Worm (Caenorhabditis elegans) whole organism, L1 larva: ENCODE results near the gene vab-7.
A peak's percentile ranks its signal among the peaks of the same experiment; 100 is the strongest.

Experiments used
- Y116A8C.19 ChIP-seq: sonication (generic microtip); optimal IDR thresholded peaks from 2 replicates; lab custom pipeline; 2016; ENCODE audit warnings: missing compliant biosample characterization, missing genetic modification characterization, borderline replicate concordance
- alr-1 ChIP-seq: fragments of 200-800 bp; sonication (Bioruptor generic); optimal IDR thresholded peaks from 2 replicates; lab custom pipeline; 2018; ENCODE audit warnings: borderline replicate concordance, mild to moderate bottlenecking, missing genetic modification characterization, missing compliant biosample characterization
- blmp-1 ChIP-seq: fragments of 150-350 bp; optimal IDR thresholded peaks from 2 replicates; lab custom pipeline; 2014; ENCODE audit warnings: missing biosample characterization, missing genetic modification characterization
- ceh-63 ChIP-seq: fragments of 200-800 bp; sonication (Bioruptor generic); optimal IDR thresholded peaks from 2 replicates; lab custom pipeline; 2018; ENCODE audit warnings: mild to moderate bottlenecking, missing genetic modification characterization, missing compliant biosample characterization
- ceh-90 ChIP-seq: sonication (generic microtip); optimal IDR thresholded peaks from 2 replicates; lab custom pipeline; 2016; ENCODE audit warnings: missing genetic modification characterization, missing compliant biosample characterization
- dpl-1 ChIP-seq, 3 experiments: fragments of 150-350 bp in 2 of 3; sonication (generic microtip) in 1 of 3; optimal IDR thresholded peaks; 2 replicates each; lab custom pipeline; 2014 to 2017; ENCODE audit warnings: missing biosample characterization in 3 of 3, missing genetic modification characterization in 3 of 3, missing genetic modification reagents in 3 of 3
- dsc-1 ChIP-seq: sonication (generic microtip); optimal IDR thresholded peaks from 2 replicates; lab custom pipeline; 2016; ENCODE audit warnings: mild to moderate bottlenecking, missing genetic modification characterization, missing compliant biosample characterization
- efl-1 ChIP-seq, 4 experiments: fragments of 150-350 bp; optimal IDR thresholded peaks in 3 of 4; peaks in 1 of 4; 1 replicate in 1 of 4; 2 replicates in 3 of 4; lab custom pipeline; 2014; ENCODE audit warnings: missing biosample characterization in 2 of 4, missing genetic modification characterization in 2 of 4, missing genetic modification reagents in 2 of 4
- efl-3 ChIP-seq: fragments of 200-800 bp; sonication (Bioruptor generic); optimal IDR thresholded peaks from 2 replicates; lab custom pipeline; 2018; ENCODE audit warnings: mild to moderate bottlenecking, missing genetic modification characterization, missing compliant biosample characterization
- egl-27 ChIP-seq, 2 experiments: fragments of 150-350 bp in 1 of 2; sonication (generic microtip); optimal IDR thresholded peaks; 3 replicates each; lab custom pipeline; 2017 to 2018; ENCODE audit warnings: missing biosample characterization in 2 of 2, missing genetic modification characterization in 2 of 2, missing genetic modification reagents in 2 of 2
- elt-3 ChIP-seq, 6 experiments: fragments of 150-350 bp in 1 of 6; sonication (generic microtip); optimal IDR thresholded peaks; 2 replicates each; lab custom pipeline; 2017 to 2018; ENCODE audit warnings: missing biosample characterization in 6 of 6, missing genetic modification characterization in 6 of 6, inconsistent platforms in 1 of 6
- ets-5 ChIP-seq: fragments of 200-800 bp; sonication (Bioruptor generic); IDR thresholded peaks from 2 replicates; pipeline ENCODE4 v1.3.6; 2022; ENCODE audit warnings: missing genetic modification characterization, missing compliant biosample characterization
- fkh-10 ChIP-seq: sonication (generic microtip); optimal IDR thresholded peaks from 2 replicates; lab custom pipeline; 2017; ENCODE audit warnings: missing biosample characterization, missing genetic modification reagents, missing genetic modification characterization
- fkh-4 ChIP-seq: sonication (generic microtip); optimal IDR thresholded peaks from 2 replicates; lab custom pipeline; 2016; ENCODE audit warnings: missing compliant biosample characterization, missing genetic modification characterization, borderline replicate concordance
- lin-13 ChIP-seq: fragments of 150-350 bp; optimal IDR thresholded peaks from 2 replicates; lab custom pipeline; 2014; ENCODE audit warnings: missing biosample characterization, missing genetic modification reagents, missing genetic modification characterization
- lir-3 ChIP-seq: sonication (generic microtip); optimal IDR thresholded peaks from 2 replicates; lab custom pipeline; 2016; ENCODE audit warnings: mild to moderate bottlenecking, missing genetic modification characterization, moderate library complexity, missing compliant biosample characterization; ENCODE audit not compliant: poor library complexity
- lsy-2 ChIP-seq, 2 experiments: fragments of 150-350 bp; optimal IDR thresholded peaks; 2 replicates each; lab custom pipeline; 2014; ENCODE audit warnings: missing biosample characterization in 2 of 2, missing genetic modification characterization in 2 of 2
- mep-1 ChIP-seq: fragments of 150-350 bp; optimal IDR thresholded peaks from 2 replicates; lab custom pipeline; 2014; ENCODE audit warnings: missing biosample characterization, missing genetic modification characterization
- nhr-11 ChIP-seq: fragments of 150-350 bp; optimal IDR thresholded peaks from 2 replicates; lab custom pipeline; 2014; ENCODE audit warnings: missing biosample characterization, missing genetic modification characterization
- nhr-20 ChIP-seq: sonication (generic microtip); optimal IDR thresholded peaks from 2 replicates; lab custom pipeline; 2016; ENCODE audit warnings: mild to moderate bottlenecking, missing genetic modification characterization, missing compliant biosample characterization
- nhr-28 ChIP-seq: fragments of 150-350 bp; optimal IDR thresholded peaks from 2 replicates; lab custom pipeline; 2014; ENCODE audit warnings: missing biosample characterization, missing genetic modification characterization
- nhr-71 ChIP-seq: sonication (generic microtip); optimal IDR thresholded peaks from 2 replicates; lab custom pipeline; 2016; ENCODE audit warnings: mild to moderate bottlenecking, missing genetic modification characterization, moderate library complexity, missing compliant biosample characterization
- nhr-76 ChIP-seq: sonication (generic microtip); optimal IDR thresholded peaks from 2 replicates; lab custom pipeline; 2017; ENCODE audit warnings: missing biosample characterization, missing genetic modification characterization
- snu-23 ChIP-seq: sonication (generic microtip); optimal IDR thresholded peaks from 2 replicates; lab custom pipeline; 2016; ENCODE audit warnings: missing genetic modification characterization, missing compliant biosample characterization
- sox-4 ChIP-seq: sonication (generic microtip); optimal IDR thresholded peaks from 2 replicates; lab custom pipeline; 2016; ENCODE audit warnings: missing genetic modification characterization, missing compliant biosample characterization
- sptf-1 ChIP-seq: fragments of 150-350 bp; optimal IDR thresholded peaks from 2 replicates; lab custom pipeline; 2014; ENCODE audit warnings: missing biosample characterization, missing genetic modification characterization
- unc-130 ChIP-seq: fragments of 150-350 bp; optimal IDR thresholded peaks from 2 replicates; lab custom pipeline; 2017; ENCODE audit warnings: missing biosample characterization, missing genetic modification characterization, inconsistent platforms
- unc-30 ChIP-seq: sonication (generic microtip); optimal IDR thresholded peaks from 2 replicates; lab custom pipeline; 2017; ENCODE audit warnings: missing biosample characterization, missing genetic modification characterization
- unc-62 ChIP-seq: fragments of 150-350 bp; optimal IDR thresholded peaks from 2 replicates; lab custom pipeline; 2014; ENCODE audit warnings: missing biosample characterization, missing genetic modification reagents, missing genetic modification characterization
- unc-86 ChIP-seq: sonication (generic microtip); optimal IDR thresholded peaks from 2 replicates; lab custom pipeline; 2016; ENCODE audit warnings: missing genetic modification characterization, missing compliant biosample characterization
- vab-15 ChIP-seq: sonication (generic microtip); optimal IDR thresholded peaks from 2 replicates; lab custom pipeline; 2017; ENCODE audit warnings: missing genotype, mild to moderate bottlenecking, missing genetic modification characterization, missing compliant biosample characterization
- xbp-1 ChIP-seq: sonication (generic microtip); optimal IDR thresholded peaks from 2 replicates; lab custom pipeline; 2016; ENCODE audit warnings: missing genetic modification characterization, missing compliant biosample characterization
- zag-1 ChIP-seq: fragments of 150-350 bp; optimal IDR thresholded peaks from 2 replicates; lab custom pipeline; 2014; ENCODE audit warnings: missing biosample characterization, missing genetic modification characterization

vab-7 gene

ce11 chrIII:10933331-10933730 lies 13.2 kb downstream of the vab-7 start, which contains the start of gene M142.8:
Gene M142.8 (plus strand): TSS chrIII:10933631.
- TF ChIP-seq sox-4 (tag; lab: Kevin White, UChicago), result no peak

ce11 chrIII:10935944-10936343 lies 15.8 kb downstream of the vab-7 start, which contains the start of gene rle-1:
Gene rle-1 (plus strand): TSS chrIII:10936244.
- TF ChIP-seq unc-86 (tag; lab: Kevin White, UChicago), result no peak
- TF ChIP-seq lsy-2 (tag; optimal IDR thresholded peaks at IDR 0.05; lab: Kevin White, UChicago), result no peak
- TF ChIP-seq xbp-1 (tag; lab: Kevin White, UChicago), result no peak
- no peak for TF ChIP-seq lin-13 (GFP tag; lab: Kevin White, UChicago)
- TF ChIP-seq lir-3 (tag; lab: Kevin White, UChicago), result no peak
- TF ChIP-seq nhr-71, result no peak
- no peak for TF ChIP-seq mep-1
- TF ChIP-seq dsc-1, result no peak
- no peak for TF ChIP-seq nhr-28
- no peak for TF ChIP-seq unc-130 (tag; lab: Kevin White, UChicago)
- TF ChIP-seq unc-30 (tag; lab: Kevin White, UChicago), result no peak
- TF ChIP-seq ceh-63 (GFP tag; lab: Kevin White, UChicago), result no peak
- no peak for TF ChIP-seq blmp-1
- no peak for TF ChIP-seq dpl-1 (GFP tag; optimal IDR thresholded peaks at IDR 0.05; lab: Kevin White, UChicago)
- no peak for TF ChIP-seq snu-23 (GFP tag; lab: Kevin White, UChicago)
- no peak for TF ChIP-seq fkh-4
- no peak for TF ChIP-seq zag-1 (tag; lab: Kevin White, UChicago)
- no peak for TF ChIP-seq unc-62

- no peak for TF ChIP-seq nhr-76 (tag; lab: Kevin White, UChicago)
- no peak for TF ChIP-seq ceh-90 (tag; lab: Kevin White, UChicago)
- TF ChIP-seq fkh-10 (GFP tag; lab: Kevin White, UChicago), result no peak
- TF ChIP-seq blmp-1, result no peak
- TF ChIP-seq alr-1 (tag; lab: Kevin White, UChicago), result no peak
- TF ChIP-seq sptf-1 (tag; lab: Kevin White, UChicago), result no peak
- TF ChIP-seq Y116A8C.19 (tag; lab: Kevin White, UChicago), result no peak
- no peak for TF ChIP-seq sox-4 (tag; lab: Kevin White, UChicago)
- no peak for TF ChIP-seq nhr-20 (tag; lab: Kevin White, UChicago)
- TF ChIP-seq ets-5 (GFP tag; lab: Robert Waterston, UW), result no peak
- no peak for TF ChIP-seq efl-3 (GFP tag; lab: Kevin White, UChicago)
- no peak for TF ChIP-seq vab-15 (tag; lab: Kevin White, UChicago)
- TF ChIP-seq xbp-1 (tag; lab: Kevin White, UChicago), result no peak
Observed at ce11 chrIII:10939184-10939583, 19.0 kb downstream of the vab-7 start.

DNA sequence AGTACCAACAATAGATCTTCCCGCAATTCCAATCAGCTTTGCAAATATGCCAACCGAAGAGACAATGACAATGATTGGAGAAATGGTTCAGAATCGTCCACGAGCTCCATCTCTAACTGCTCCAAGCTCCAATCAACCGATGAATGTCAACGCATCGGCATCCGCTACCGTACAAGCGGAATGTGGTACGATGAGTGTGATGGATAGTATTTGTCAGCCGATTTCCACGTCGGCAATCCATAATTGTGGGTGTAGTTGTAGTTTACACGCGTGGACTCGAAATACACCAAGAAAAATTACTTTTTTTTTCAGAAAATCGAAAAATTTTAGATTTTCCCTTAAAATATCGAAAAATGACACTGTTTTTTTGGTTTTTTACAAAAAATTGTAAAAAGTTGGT lies 22.8 kb downstream of the vab-7 start:
- TF ChIP-seq efl-1 (optimal IDR thresholded peaks at IDR 0.05; lab: Kevin White, UChicago), result no peak
- TF ChIP-seq efl-1 (GFP tag; optimal IDR thresholded peaks at IDR 0.05 in 1 of 2; lab: Kevin White, UChicago), result peak in 1 of 2 experiments; percentile 7
- no peak for TF ChIP-seq alr-1 (tag; lab: Kevin White, UChicago)
- no peak for TF ChIP-seq nhr-11 (tag; lab: Kevin White, UChicago)
- TF ChIP-seq elt-3 (tag; optimal IDR thresholded peaks at IDR 0.05; lab: Kevin White, UChicago), result no peak
- TF ChIP-seq Y116A8C.19 (tag; lab: Kevin White, UChicago), result no peak

- TF ChIP-seq efl-1 (optimal IDR thresholded peaks at IDR 0.05; lab: Kevin White, UChicago) (no peak), efl-1 (GFP tag; optimal IDR thresholded peaks at IDR 0.05 in 1 of 2; lab: Kevin White, UChicago) (peak in 1 of 2 experiments; percentile 30), egl-27 (tag; optimal IDR thresholded peaks at IDR 0.05; lab: Kevin White, UChicago) (no peak)
Observed at ce11 chrIII:10945537-10945936, 25.4 kb downstream of the vab-7 start.
